Fruit fly (Drosophila melanogaster) whole organism, wandering third instar larva: ENCODE data around the gene dnd.

ENCODE experiments used
- dmrt93B ChIP-seq: fragments of 200-800 bp; sonication (Bioruptor generic); optimal IDR thresholded peaks from 2 replicates; lab custom pipeline; 2018; ENCODE audit warnings: missing biosample characterization, mild to moderate bottlenecking, missing genetic modification characterization
- fru ChIP-seq: fragments of 200-800 bp; sonication (Bioruptor generic); optimal IDR thresholded peaks from 3 replicates; lab custom pipeline; 2016; ENCODE audit warnings: missing biosample characterization, mild to moderate bottlenecking, missing genetic modification characterization
- lola ChIP-seq: fragments of >200 bp; optimal IDR thresholded peaks from 2 replicates; lab custom pipeline; 2017; ENCODE audit warnings: missing biosample characterization, missing genetic modification characterization

- TF ChIP-seq lola: no peak
- no peak for TF ChIP-seq dmrt93B (GFP tag; lab: Kevin White, UChicago)
- no peak for TF ChIP-seq fru (GFP tag; lab: Kevin White, UChicago)
These were observed 5.3 kb upstream of the dnd start for dm6 chr3R:21892450-21892849.
